Worm (Caenorhabditis elegans) whole organism, early embryonic: ENCODE measurements around the gene T27E9.2.

Source experiments
- B0310.2 ChIP-seq: sonication (generic microtip); optimal IDR thresholded peaks from 2 replicates; lab custom pipeline; 2016; ENCODE audit warnings: mild to moderate bottlenecking, missing genetic modification characterization, missing compliant biosample characterization
- F13C5.2 ChIP-seq: sonication (generic microtip); optimal IDR thresholded peaks from 2 replicates; lab custom pipeline; 2017; ENCODE audit warnings: mild to moderate bottlenecking, missing genetic modification characterization, inconsistent platforms, missing compliant biosample characterization
- ama-1 ChIP-seq: fragments of 150-350 bp; optimal IDR thresholded peaks from 2 replicates; lab custom pipeline; 2014
- ceh-13 ChIP-seq: fragments of 200-800 bp; sonication (Bioruptor generic); optimal IDR thresholded peaks from 2 replicates; lab custom pipeline; 2018; ENCODE audit warnings: mild to moderate bottlenecking, missing genetic modification characterization, missing compliant biosample characterization
- ceh-36 ChIP-seq: sonication (generic microtip); optimal IDR thresholded peaks from 2 replicates; lab custom pipeline; 2016; ENCODE audit warnings: missing genetic modification characterization, inconsistent platforms, missing compliant biosample characterization
- ets-7 ChIP-seq: sonication (generic microtip); optimal IDR thresholded peaks from 2 replicates; lab custom pipeline; 2016; ENCODE audit warnings: missing genotype, missing genetic modification characterization, missing compliant biosample characterization
- flt-1 ChIP-seq: fragments of 200-800 bp; sonication (Bioruptor generic); IDR thresholded peaks from 2 replicates; pipeline ENCODE4 v1.3.6; 2022; ENCODE audit warnings: missing genetic modification characterization, missing compliant biosample characterization
- hmg-4 ChIP-seq: fragments of 200-800 bp; sonication (Bioruptor generic); optimal IDR thresholded peaks from 2 replicates; lab custom pipeline; 2018; ENCODE audit warnings: mild to moderate bottlenecking, missing genetic modification characterization, missing compliant biosample characterization
- hnd-1 ChIP-seq: sonication (generic microtip); optimal IDR thresholded peaks from 2 replicates; lab custom pipeline; 2016; ENCODE audit warnings: missing genetic modification characterization, missing compliant biosample characterization
- pes-1 ChIP-seq: fragments of 200-800 bp; sonication (Bioruptor generic); IDR thresholded peaks from 2 replicates; pipeline ENCODE4 v1.3.6; 2022; ENCODE audit warnings: missing genetic modification reagents, missing genetic modification characterization, missing compliant biosample characterization
- tbx-11 ChIP-seq: fragments of 200-800 bp; sonication (Bioruptor generic); IDR thresholded peaks from 2 replicates; pipeline ENCODE4 v1.3.6; 2022; ENCODE audit warnings: missing genetic modification characterization, missing compliant biosample characterization
- tra-4 ChIP-seq: sonication (generic microtip); optimal IDR thresholded peaks from 2 replicates; lab custom pipeline; 2017; ENCODE audit warnings: missing genetic modification characterization, missing compliant biosample characterization

- TF ChIP-seq pes-1 (no peak), ama-1 (no peak), flt-1 (no peak), ceh-36 (tag; lab: Kevin White, UChicago) (no peak), ceh-13 (GFP tag; lab: Kevin White, UChicago) (no peak), tra-4 (tag; lab: Kevin White, UChicago) (no peak), tbx-11 (no peak), hmg-4 (no peak), hnd-1 (tag; lab: Kevin White, UChicago) (no peak), ets-7 (tag; lab: Kevin White, UChicago) (no peak), B0310.2 (tag; lab: Kevin White, UChicago) (no peak), F13C5.2 (no peak)
Measured at ce11 chrIII:13434404-13434803, 28.0 kb downstream of the T27E9.2 start, which contains the start of gene F45G2.7.
